Worm (Caenorhabditis elegans): ENCODE data around the gene clec-4.

DNA sequence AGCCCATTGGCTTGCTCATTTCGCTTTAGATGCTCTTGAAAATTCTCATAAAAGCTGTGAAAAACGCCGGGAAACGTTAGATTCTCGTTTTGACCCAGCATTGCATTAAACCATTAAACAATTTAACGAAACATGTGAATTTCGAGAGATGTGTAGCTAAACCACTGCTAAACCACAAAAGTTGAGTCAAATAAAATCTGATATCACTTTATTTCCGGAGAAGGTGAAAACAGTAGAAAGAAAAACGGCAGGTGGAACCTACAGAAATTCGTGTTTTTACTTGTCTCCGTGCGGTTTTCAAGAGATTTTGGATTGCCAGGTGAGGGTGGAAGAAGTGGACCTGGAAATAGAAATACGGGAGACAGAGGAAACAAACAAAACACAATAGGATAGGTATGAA, 36.4 kb downstream of the clec-4 start, which contains the start of gene F49C5.9:
- TF ChIP-seq dao-5 (tag; optimal IDR thresholded peaks at IDR 0.05) (no peak), W03F9.2 (tag; optimal IDR thresholded peaks at IDR 0.05) (no peak)
